Fruit fly (Drosophila melanogaster) whole organism, embryonic: ENCODE results near the gene CG31760.

Source experiments
- Aef1 ChIP-seq: fragments of 200-800 bp; sonication (Bioruptor generic); IDR thresholded peaks from 3 replicates; pipeline ENCODE4 v1.3.6; 2022; ENCODE audit warnings: missing biosample characterization, missing genetic modification characterization
- CG10543 ChIP-seq: fragments of 200-800 bp; sonication (Bioruptor generic); optimal IDR thresholded peaks from 3 replicates; lab custom pipeline; 2017; ENCODE audit warnings: missing biosample characterization, mild to moderate bottlenecking, missing genetic modification characterization, moderate library complexity
- CG10959 ChIP-seq: fragments of 200-800 bp; sonication (Bioruptor generic); IDR thresholded peaks from 2 replicates; pipeline ENCODE4 v1.3.6; 2022; ENCODE audit warnings: missing biosample characterization, missing genetic modification characterization
- CG10979 ChIP-seq: fragments of 200-800 bp; sonication (Bioruptor generic); optimal IDR thresholded peaks from 2 replicates; lab custom pipeline; 2018; ENCODE audit warnings: missing biosample characterization, mild to moderate bottlenecking, missing genetic modification characterization, moderate library complexity
- CG11398 ChIP-seq: fragments of 200-800 bp; sonication (Bioruptor generic); optimal IDR thresholded peaks from 2 replicates; lab custom pipeline; 2016; ENCODE audit warnings: missing biosample characterization, missing genetic modification characterization
- CG11504 ChIP-seq: fragments of 200-800 bp; sonication (Bioruptor generic); optimal IDR thresholded peaks from 3 replicates; lab custom pipeline; 2019; ENCODE audit warnings: missing biosample characterization, mild to moderate bottlenecking, missing genetic modification characterization, moderate library complexity
- CG13123 ChIP-seq: fragments of 200-800 bp; sonication (Bioruptor generic); optimal IDR thresholded peaks from 2 replicates; lab custom pipeline; 2016; ENCODE audit warnings: missing biosample characterization, missing genetic modification characterization
- CG17361 ChIP-seq: fragments of 200-800 bp; sonication (Bioruptor generic); IDR thresholded peaks from 3 replicates; pipeline ENCODE4 v1.3.6; 2022; ENCODE audit warnings: missing biosample characterization, missing genetic modification characterization
- CG18764 ChIP-seq: fragments of 200-800 bp; sonication (Bioruptor generic); optimal IDR thresholded peaks from 3 replicates; lab custom pipeline; 2016; ENCODE audit warnings: missing biosample characterization, missing genetic modification characterization
- CG3995 ChIP-seq: fragments of 200-800 bp; sonication (Bioruptor generic); optimal IDR thresholded peaks from 3 replicates; lab custom pipeline; 2016; ENCODE audit warnings: missing biosample characterization, missing genetic modification characterization
- CG4282 ChIP-seq: fragments of 200-800 bp; sonication (Bioruptor generic); optimal IDR thresholded peaks from 2 replicates; lab custom pipeline; 2016; ENCODE audit warnings: missing biosample characterization, missing genetic modification characterization
- CG4424 ChIP-seq: fragments of 200-800 bp; sonication (Bioruptor generic); optimal IDR thresholded peaks from 3 replicates; lab custom pipeline; 2016; ENCODE audit warnings: missing biosample characterization, missing genetic modification characterization
- CG5180 ChIP-seq: fragments of 200-800 bp; sonication (Bioruptor generic); optimal IDR thresholded peaks from 3 replicates; lab custom pipeline; 2017; ENCODE audit warnings: missing biosample characterization, missing genetic modification characterization, mild to moderate bottlenecking, moderate library complexity, missing genetic modification reagents
- CG6272 ChIP-seq: fragments of 200-800 bp; sonication (Bioruptor generic); IDR thresholded peaks from 2 replicates; pipeline ENCODE4 v1.3.6; 2022; ENCODE audit warnings: missing biosample characterization, missing genetic modification characterization
- CG9609 ChIP-seq: fragments of 200-800 bp; sonication (Bioruptor generic); optimal IDR thresholded peaks from 3 replicates; lab custom pipeline; 2016; ENCODE audit warnings: missing biosample characterization, missing genetic modification characterization
- CTCF ChIP-seq: fragments of 200-800 bp; sonication (Bioruptor generic); optimal IDR thresholded peaks from 2 replicates; lab custom pipeline; 2017; ENCODE audit warnings: missing biosample characterization, mild to moderate bottlenecking, missing genetic modification characterization, moderate library complexity
- CkIIα-i1 ChIP-seq: fragments of 200-800 bp; sonication (Bioruptor generic); IDR thresholded peaks from 2 replicates; pipeline ENCODE4 v1.3.6; 2022; ENCODE audit warnings: missing biosample characterization, missing genetic modification characterization
- Deaf1 ChIP-seq: fragments of 200-800 bp; optimal IDR thresholded peaks from 3 replicates; lab custom pipeline; 2019; ENCODE audit warnings: missing biosample characterization, mild to moderate bottlenecking, missing genetic modification characterization, moderate library complexity
- H15 ChIP-seq: fragments of 200-800 bp; sonication (Bioruptor generic); IDR thresholded peaks from 3 replicates; pipeline ENCODE4 v1.3.6; 2022; ENCODE audit warnings: missing biosample characterization, missing genetic modification characterization
- HmgD ChIP-seq: fragments of 200-800 bp; sonication (Bioruptor generic); optimal IDR thresholded peaks from 3 replicates; lab custom pipeline; 2016; ENCODE audit warnings: missing biosample characterization, missing genetic modification characterization
- Nf-YC ChIP-seq: fragments of 200-800 bp; optimal IDR thresholded peaks from 3 replicates; lab custom pipeline; 2019; ENCODE audit warnings: missing biosample characterization, mild to moderate bottlenecking, missing genetic modification characterization, moderate library complexity
- Oaz ChIP-seq: fragments of 200-800 bp; sonication (Bioruptor generic); IDR thresholded peaks from 2 replicates; pipeline ENCODE4 v1.3.6; 2022; ENCODE audit warnings: missing biosample characterization, missing genetic modification characterization
- Rx ChIP-seq: fragments of 200-800 bp; sonication (Bioruptor generic); IDR thresholded peaks from 2 replicates; pipeline ENCODE4 v1.3.6; 2022; ENCODE audit warnings: missing biosample characterization, missing genetic modification characterization
- Trl ChIP-seq, 3 experiments: fragments of >200 bp in 2 of 3; fragments of 200-800 bp in 1 of 3; sonication (Bioruptor generic) in 1 of 3; optimal IDR thresholded peaks; 2 replicates in 1 of 3; 3 replicates in 2 of 3; lab custom pipeline; 2016 to 2017; ENCODE audit warnings: missing biosample characterization in 1 of 3, missing genetic modification characterization in 1 of 3
- ab ChIP-seq: fragments of 200-800 bp; sonication (Bioruptor generic); optimal IDR thresholded peaks from 2 replicates; lab custom pipeline; 2016; ENCODE audit warnings: missing biosample characterization, missing genetic modification characterization
- cad ChIP-seq: fragments of >200 bp; optimal IDR thresholded peaks from 2 replicates; lab custom pipeline; 2017; ENCODE audit warnings: missing biosample characterization, missing genetic modification characterization
- ken ChIP-seq: fragments of 200-800 bp; sonication (Bioruptor generic); IDR thresholded peaks from 3 replicates; pipeline ENCODE4 v1.3.6; 2022; ENCODE audit warnings: missing biosample characterization, missing genetic modification characterization
- lola ChIP-seq, 3 experiments: fragments of >200 bp in 2 of 3; fragments of 200-800 bp in 1 of 3; sonication (Bioruptor generic) in 1 of 3; optimal IDR thresholded peaks; 2 replicates each; lab custom pipeline; 2017 to 2019; ENCODE audit warnings: missing biosample characterization in 3 of 3, missing genetic modification characterization in 3 of 3, mild to moderate bottlenecking in 1 of 3, moderate library complexity in 1 of 3
- nmo ChIP-seq: fragments of 200-800 bp; sonication (Bioruptor generic); optimal IDR thresholded peaks from 2 replicates; lab custom pipeline; 2018; ENCODE audit warnings: missing biosample characterization, mild to moderate bottlenecking, missing genetic modification characterization, moderate library complexity
- pita ChIP-seq: fragments of 200-800 bp; sonication (Bioruptor generic); optimal IDR thresholded peaks from 2 replicates; lab custom pipeline; 2017; ENCODE audit warnings: missing biosample characterization, mild to moderate bottlenecking, missing genetic modification characterization
- sens ChIP-seq: fragments of 200-800 bp; sonication (Bioruptor generic); peaks from one replicate; lab custom pipeline; 2016; ENCODE audit warnings: missing biosample characterization, missing genetic modification characterization
- sqz ChIP-seq: fragments of 200-800 bp; sonication (Bioruptor generic); optimal IDR thresholded peaks from 3 replicates; lab custom pipeline; 2018; ENCODE audit warnings: missing biosample characterization, mild to moderate bottlenecking, missing genetic modification characterization
- stwl ChIP-seq: fragments of 200-800 bp; sonication (Bioruptor generic); optimal IDR thresholded peaks from 3 replicates; lab custom pipeline; 2018; ENCODE audit warnings: missing biosample characterization, mild to moderate bottlenecking, missing genetic modification characterization, moderate library complexity
- vfl ChIP-seq: fragments of 200-800 bp; sonication (Bioruptor generic); optimal IDR thresholded peaks from 2 replicates; lab custom pipeline; 2016; ENCODE audit warnings: missing biosample characterization, missing genetic modification characterization

Gene CG31760

dm6 chr2L:12115809-12116208 lies 26.8 kb upstream of the CG31760 start (continued):
- TF ChIP-seq CG10543 (GFP tag; lab: Kevin White, UChicago): no peak
- TF ChIP-seq CG10979: peak; percentile 56
- TF ChIP-seq ab (GFP tag; lab: Kevin White, UChicago): no peak
- TF ChIP-seq Rx (GFP tag; lab: Robert Waterston, UW): no peak

- TF ChIP-seq nmo: peak; percentile 6
- no peak for TF ChIP-seq Aef1 (GFP tag; lab: Robert Waterston, UW)
- TF ChIP-seq CG5180 (GFP tag; lab: Kevin White, UChicago): peak; percentile 79
- TF ChIP-seq sens (GFP tag; lab: Kevin White, UChicago): peak; percentile 85
- no peak for TF ChIP-seq H15 (GFP tag; lab: Robert Waterston, UW)
- TF ChIP-seq lola (GFP tag; optimal IDR thresholded peaks at IDR 0.05; lab: Kevin White, UChicago): peak in 1 of 3 experiments; percentile 17
- 0 out of 3 replicates have a peak, but pooled peaks have one; percentile 42 for TF ChIP-seq CG17361 (GFP tag; lab: Robert Waterston, UW)
- TF ChIP-seq CG11504: peak; percentile 49
- peak; percentile 7 for TF ChIP-seq CG4424 (GFP tag; lab: Kevin White, UChicago)
- no peak for TF ChIP-seq CG4282 (GFP tag; lab: Kevin White, UChicago)
- TF ChIP-seq, all 482 proteins: peak for 7
These were observed 22.6 kb upstream of the CG31760 start for dm6 chr2L:12120000-12120399.

- no peak for TF ChIP-seq cad (GFP tag; lab: Kevin White, UChicago)
- TF ChIP-seq CG3995 (GFP tag; lab: Kevin White, UChicago): peak; percentile 93
- no peak for TF ChIP-seq CG9609 (GFP tag; lab: Kevin White, UChicago)
- no peak for TF ChIP-seq vfl (GFP tag; lab: Kevin White, UChicago)
- TF ChIP-seq CG6272 (GFP tag; lab: Robert Waterston, UW): no peak
- no peak for TF ChIP-seq Oaz (GFP tag; lab: Robert Waterston, UW)
- TF ChIP-seq CG13123 (GFP tag; lab: Kevin White, UChicago): no peak
- no peak for TF ChIP-seq CG11398
- peak; percentile 43 for TF ChIP-seq CG5180 (GFP tag; lab: Kevin White, UChicago)
- TF ChIP-seq Nf-YC (tag; lab: Kevin White, UChicago): no peak
- TF ChIP-seq CTCF (GFP tag; lab: Kevin White, UChicago): peak; percentile 41
- TF ChIP-seq sens (GFP tag; lab: Kevin White, UChicago): peak; percentile 70
- peak; percentile 13 for TF ChIP-seq pita (GFP tag; lab: Kevin White, UChicago)
- no peak for TF ChIP-seq ken (GFP tag; lab: Robert Waterston, UW)
- no peak for TF ChIP-seq CG10959 (GFP tag; lab: Robert Waterston, UW)
- TF ChIP-seq Deaf1 (tag; lab: Kevin White, UChicago): no peak
- TF ChIP-seq CG11504: peak; percentile 95
- TF ChIP-seq Trl (optimal IDR thresholded peaks at IDR 0.05; lab: Kevin White, UChicago): no peak
- TF ChIP-seq Trl (GFP tag; optimal IDR thresholded peaks at IDR 0.05; lab: Kevin White, UChicago): no peak
- TF ChIP-seq CkIIα-i1 (GFP tag; lab: Robert Waterston, UW): no peak
- TF ChIP-seq HmgD (GFP tag; lab: Kevin White, UChicago): no peak
- TF ChIP-seq stwl (tag; lab: Kevin White, UChicago): peak; percentile 29
These were observed 9.1 kb upstream of the CG31760 start, which contains the start of gene rho-6 for dm6 chr2L:12133275-12134124. rho-6 (minus strand) TSS chr2L:12133411.

dm6 chr2L:12134125-12134378 lies 8.5 kb upstream of the CG31760 start:
- peak; percentile 73 to 84 for TF ChIP-seq Trl (optimal IDR thresholded peaks at IDR 0.05; lab: Kevin White, UChicago)
- TF ChIP-seq Trl (GFP tag; optimal IDR thresholded peaks at IDR 0.05; lab: Kevin White, UChicago): no peak
- TF ChIP-seq CG18764 (GFP tag; lab: Kevin White, UChicago): no peak
- peak; percentile 13 for TF ChIP-seq sqz (GFP tag; lab: Kevin White, UChicago)
